Fruit fly (Drosophila melanogaster) whole organism, embryonic: ENCODE data around the gene CG42798.

ENCODE experiments used
- C15 ChIP-seq: fragments of 200-800 bp; sonication (Bioruptor generic); IDR thresholded peaks from 3 replicates; pipeline ENCODE4 v1.3.6; 2022; ENCODE audit warnings: missing biosample characterization, missing genetic modification characterization
- CG10147 ChIP-seq: fragments of 200-800 bp; sonication (Bioruptor generic); optimal IDR thresholded peaks from 2 replicates; lab custom pipeline; 2019; ENCODE audit warnings: missing biosample characterization, mild to moderate bottlenecking, missing genetic modification characterization, moderate library complexity
- CG11247 ChIP-seq: fragments of 200-800 bp; sonication (Bioruptor generic); IDR thresholded peaks from 2 replicates; pipeline ENCODE4 v1.3.6; 2022; ENCODE audit warnings: missing biosample characterization, missing genetic modification characterization
- CG11504 ChIP-seq: fragments of 200-800 bp; sonication (Bioruptor generic); optimal IDR thresholded peaks from 3 replicates; lab custom pipeline; 2019; ENCODE audit warnings: missing biosample characterization, mild to moderate bottlenecking, missing genetic modification characterization, moderate library complexity
- CG12071 ChIP-seq: fragments of 200-800 bp; sonication (Bioruptor generic); optimal IDR thresholded peaks from 3 replicates; lab custom pipeline; 2018; ENCODE audit warnings: missing biosample characterization, mild to moderate bottlenecking, missing genetic modification characterization
- CG13894 ChIP-seq: fragments of 200-800 bp; sonication (Bioruptor generic); optimal IDR thresholded peaks from 3 replicates; lab custom pipeline; 2018; ENCODE audit warnings: missing biosample characterization, mild to moderate bottlenecking, missing genetic modification characterization, moderate library complexity
- CG14014 ChIP-seq: fragments of 200-800 bp; sonication (Bioruptor generic); IDR thresholded peaks from 2 replicates; pipeline ENCODE4 v1.3.6; 2022; ENCODE audit warnings: missing biosample characterization, missing genetic modification characterization
- CG14441 ChIP-seq: fragments of 200-800 bp; sonication (Bioruptor generic); IDR thresholded peaks from 2 replicates; pipeline ENCODE4 v1.3.6; 2022; ENCODE audit warnings: missing biosample characterization, missing genetic modification characterization
- CG16813 ChIP-seq: fragments of 200-800 bp; sonication (Bioruptor generic); IDR thresholded peaks from 3 replicates; pipeline ENCODE4 v1.3.6; 2022; ENCODE audit warnings: missing biosample characterization, missing genetic modification characterization; ENCODE audit not compliant: partially characterized antibody
- CG17186 ChIP-seq: fragments of 200-800 bp; sonication (Bioruptor generic); optimal IDR thresholded peaks from 3 replicates; lab custom pipeline; 2017; ENCODE audit warnings: missing biosample characterization, missing genetic modification reagents, missing genetic modification characterization
- CG2875 ChIP-seq: fragments of 200-800 bp; sonication (Bioruptor generic); optimal IDR thresholded peaks from 2 replicates; lab custom pipeline; 2017; ENCODE audit warnings: missing biosample characterization, mild to moderate bottlenecking, missing genetic modification characterization, missing genetic modification reagents
- CG3726 ChIP-seq: fragments of 200-800 bp; sonication (Bioruptor generic); IDR thresholded peaks from 3 replicates; pipeline ENCODE4, ENCODE4 v1.3.6; 2022; ENCODE audit warnings: missing biosample characterization, missing genetic modification characterization
- CG42726 ChIP-seq: fragments of 200-800 bp; sonication (Bioruptor generic); IDR thresholded peaks from 2 replicates; pipeline ENCODE4 v1.3.6; 2022; ENCODE audit warnings: missing biosample characterization, missing genetic modification characterization; ENCODE audit not compliant: partially characterized antibody
- CG4730 ChIP-seq: fragments of 200-800 bp; sonication (Bioruptor generic); IDR thresholded peaks from 2 replicates; pipeline ENCODE4 v1.3.6; 2022; ENCODE audit warnings: missing biosample characterization, missing genetic modification characterization
- CG6654 ChIP-seq: fragments of 200-800 bp; sonication (Bioruptor generic); optimal IDR thresholded peaks from 2 replicates; lab custom pipeline; 2017; ENCODE audit warnings: missing biosample characterization, mild to moderate bottlenecking, missing genetic modification characterization
- CG6813 ChIP-seq: fragments of 200-800 bp; sonication (Bioruptor generic); optimal IDR thresholded peaks from 2 replicates; lab custom pipeline; 2017; ENCODE audit warnings: missing biosample characterization, missing genetic modification characterization, mild to moderate bottlenecking, moderate library complexity, missing genetic modification reagents
- CG8290 ChIP-seq, 3 experiments: fragments of 200-800 bp; sonication (Bioruptor generic); optimal IDR thresholded peaks; 2 replicates each; lab custom pipeline; 2016 to 2019; ENCODE audit warnings: missing biosample characterization in 3 of 3, missing genetic modification characterization in 3 of 3, mild to moderate bottlenecking in 2 of 3, moderate library complexity in 1 of 3
- CG8359 ChIP-seq: fragments of 200-800 bp; sonication (Bioruptor generic); optimal IDR thresholded peaks from 2 replicates; lab custom pipeline; 2017; ENCODE audit warnings: missing biosample characterization, mild to moderate bottlenecking, missing genetic modification characterization, borderline replicate concordance
- CG9797 ChIP-seq: fragments of 200-800 bp; sonication (Bioruptor generic); optimal IDR thresholded peaks from 3 replicates; lab custom pipeline; 2018; ENCODE audit warnings: missing biosample characterization, mild to moderate bottlenecking, missing genetic modification characterization
- CG9817 ChIP-seq: fragments of 200-800 bp; sonication (Bioruptor generic); optimal IDR thresholded peaks from 2 replicates; lab custom pipeline; 2018; ENCODE audit warnings: missing biosample characterization, mild to moderate bottlenecking, missing genetic modification characterization, moderate library complexity
- Doc2 ChIP-seq: fragments of 200-800 bp; sonication (Bioruptor generic); IDR thresholded peaks from 2 replicates; pipeline ENCODE4 v1.3.6; 2022; ENCODE audit warnings: missing biosample characterization, missing genetic modification characterization
- Gug ChIP-seq: fragments of 200-800 bp; sonication (Bioruptor generic); IDR thresholded peaks from 4 replicates; pipeline ENCODE4 v1.3.6; 2022; ENCODE audit warnings: missing biosample characterization, missing genetic modification characterization
- HHEX ChIP-seq: fragments of 200-800 bp; sonication (Bioruptor generic); optimal IDR thresholded peaks from 3 replicates; lab custom pipeline; 2017; ENCODE audit warnings: missing biosample characterization, mild to moderate bottlenecking, missing genetic modification characterization, missing genetic modification reagents
- HLH3B ChIP-seq: fragments of 200-800 bp; sonication (Bioruptor generic); IDR thresholded peaks from 2 replicates; pipeline ENCODE4 v1.3.6; 2022; ENCODE audit warnings: missing biosample characterization, missing genetic modification characterization
- Hr51 ChIP-seq, 2 experiments: fragments of 200-800 bp; sonication (Bioruptor generic); optimal IDR thresholded peaks; 2 replicates in 1 of 2; 3 replicates in 1 of 2; lab custom pipeline; 2016 to 2018; ENCODE audit warnings: missing biosample characterization in 2 of 2, missing genetic modification characterization in 2 of 2, mild to moderate bottlenecking in 1 of 2, moderate library complexity in 1 of 2
- Mad ChIP-seq: fragments of 200-800 bp; sonication (Bioruptor generic); optimal IDR thresholded peaks from 2 replicates; lab custom pipeline; 2016; ENCODE audit warnings: missing biosample characterization, missing genetic modification characterization
- Meics ChIP-seq: fragments of 200-800 bp; sonication (Bioruptor generic); optimal IDR thresholded peaks from 2 replicates; lab custom pipeline; 2017; ENCODE audit warnings: missing biosample characterization, mild to moderate bottlenecking, missing genetic modification characterization
- Ptx1 ChIP-seq: fragments of 200-800 bp; sonication (Bioruptor generic); IDR thresholded peaks from 2 replicates; pipeline ENCODE4 v1.3.6; 2022; ENCODE audit warnings: missing biosample characterization, missing genetic modification characterization
- Rx ChIP-seq: fragments of 200-800 bp; sonication (Bioruptor generic); IDR thresholded peaks from 2 replicates; pipeline ENCODE4 v1.3.6; 2022; ENCODE audit warnings: missing biosample characterization, missing genetic modification characterization
- TFAM ChIP-seq: fragments of 200-800 bp; sonication (Bioruptor generic); optimal IDR thresholded peaks from 2 replicates; lab custom pipeline; 2017; ENCODE audit warnings: missing biosample characterization, missing genetic modification characterization, inconsistent platforms
- abd-A ChIP-seq: fragments of 200-800 bp; sonication (Bioruptor generic); optimal IDR thresholded peaks from 3 replicates; lab custom pipeline; 2019; ENCODE audit warnings: missing biosample characterization, mild to moderate bottlenecking, missing genetic modification characterization, moderate library complexity
- bigmax ChIP-seq: fragments of 200-800 bp; sonication (Bioruptor generic); optimal IDR thresholded peaks from 2 replicates; lab custom pipeline; 2018; ENCODE audit warnings: missing biosample characterization, mild to moderate bottlenecking, missing genetic modification characterization
- grn ChIP-seq: fragments of 200-800 bp; sonication (Bioruptor generic); optimal IDR thresholded peaks from 3 replicates; lab custom pipeline; 2017; ENCODE audit warnings: missing biosample characterization, missing genetic modification characterization
- lilli ChIP-seq: fragments of 200-800 bp; sonication (Bioruptor generic); optimal IDR thresholded peaks from 3 replicates; lab custom pipeline; 2016; ENCODE audit warnings: missing biosample characterization, missing genetic modification characterization
- mirr ChIP-seq: fragments of 200-800 bp; sonication (Bioruptor generic); optimal IDR thresholded peaks from 3 replicates; lab custom pipeline; 2018; ENCODE audit warnings: missing biosample characterization, mild to moderate bottlenecking, missing genetic modification characterization
- nmo ChIP-seq: fragments of 200-800 bp; sonication (Bioruptor generic); optimal IDR thresholded peaks from 2 replicates; lab custom pipeline; 2018; ENCODE audit warnings: missing biosample characterization, mild to moderate bottlenecking, missing genetic modification characterization, moderate library complexity
- onecut ChIP-seq: fragments of 200-800 bp; sonication (Bioruptor generic); IDR thresholded peaks from 2 replicates; pipeline ENCODE4 v1.3.6; 2022; ENCODE audit warnings: missing biosample characterization, missing genetic modification characterization
- pan ChIP-seq, 4 experiments: fragments of >200 bp in 3 of 4; fragments of 200-800 bp in 1 of 4; sonication (Bioruptor generic) in 1 of 4; optimal IDR thresholded peaks in 3 of 4; IDR thresholded peaks in 1 of 4; 2 replicates each; pipeline versions ENCODE4 v1.3.6 to Lab custom; 2017 to 2022; ENCODE audit warnings: missing biosample characterization in 2 of 4, missing genetic modification characterization in 2 of 4, mixed read lengths in 1 of 4
- sisA ChIP-seq: fragments of 200-800 bp; sonication (Bioruptor generic); IDR thresholded peaks from 2 replicates; pipeline ENCODE4 v1.3.6; 2022; ENCODE audit warnings: missing biosample characterization, missing genetic modification characterization
- vvl ChIP-seq: fragments of 200-800 bp; sonication (Bioruptor generic); IDR thresholded peaks from 2 replicates; pipeline ENCODE4 v1.3.6; 2022; ENCODE audit warnings: missing biosample characterization, missing genetic modification characterization

CG42798 gene

DNA sequence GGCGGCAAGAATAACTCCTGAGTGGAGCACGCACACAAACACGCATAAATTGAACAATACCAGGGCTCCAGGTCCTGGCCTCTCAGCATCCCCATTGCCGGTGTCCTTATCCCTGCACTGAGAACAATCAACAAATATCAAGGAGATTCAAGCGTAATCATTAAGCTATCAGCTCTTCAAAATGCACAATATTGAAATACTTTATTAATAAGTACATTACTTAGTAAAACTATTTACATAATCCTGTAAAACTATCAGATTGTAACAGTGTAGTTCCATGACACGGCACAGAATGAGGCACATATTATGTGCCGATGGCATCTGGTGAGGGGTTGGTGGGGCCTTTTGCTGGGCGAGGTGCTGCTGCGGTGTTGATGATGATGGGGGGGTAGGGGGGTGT, 35.4 kb upstream of the CG42798 start (continued):
- TF ChIP-seq CG4730 (GFP tag; lab: Robert Waterston, UW) (no peak), CG12071 (GFP tag; lab: Kevin White, UChicago) (peak; percentile 14), grn (no peak), HLH3B (GFP tag; lab: Robert Waterston, UW) (peak; percentile 54; the same call in 1 of the 2 replicates), mirr (GFP tag; lab: Kevin White, UChicago) (no peak), CG9797 (GFP tag; lab: Kevin White, UChicago) (no peak), CG8359 (GFP tag; lab: Kevin White, UChicago) (no peak), CG11247 (GFP tag; lab: Robert Waterston, UW) (0 out of 2 replicates have a peak, but pooled peaks have one; percentile 21), CG14014 (peak; percentile 43; the same call in 1 of the 2 replicates), Meics (peak; percentile 36), TFAM (GFP tag; lab: Kevin White, UChicago) (no peak), lilli (GFP tag; lab: Kevin White, UChicago) (peak; percentile 2), CG3726 (GFP tag; lab: Robert Waterston, UW) (no peak), CG6654 (GFP tag; lab: Kevin White, UChicago) (no peak), CG42726 (no peak), bigmax (GFP tag; lab: Kevin White, UChicago) (no peak), Ptx1 (peak; percentile 51), CG10147 (peak; percentile 20), CG6813 (GFP tag; lab: Kevin White, UChicago) (peak; percentile 1), abd-A (tag; lab: Kevin White, UChicago) (peak; percentile 25), CG2875 (GFP tag; lab: Kevin White, UChicago) (no peak), CG9817 (tag; lab: Kevin White, UChicago) (peak; percentile 24), CG16813 (GFP tag; lab: Robert Waterston, UW) (no peak), CG17186 (GFP tag; lab: Kevin White, UChicago) (no peak), CG13894 (tag; lab: Kevin White, UChicago) (peak; percentile 30), Gug (GFP tag; lab: Robert Waterston, UW) (no peak), CG14441 (GFP tag; lab: Robert Waterston, UW) (0 out of 2 replicates have a peak, but pooled peaks have one; percentile 13), vvl (GFP tag; lab: Robert Waterston, UW) (peak; percentile 58; the same call in 1 of the 2 replicates), nmo (peak; percentile 2), Hr51 (GFP tag; optimal IDR thresholded peaks at IDR 0.05; lab: Kevin White, UChicago) (peak in 1 of 2 experiments; percentile 20), Rx (GFP tag; lab: Robert Waterston, UW) (0 out of 2 replicates have a peak, but pooled peaks have one; percentile 14), sisA (GFP tag; lab: Robert Waterston, UW) (0 out of 2 replicates have a peak, but pooled peaks have one; percentile 6), pan (optimal IDR thresholded peaks at IDR 0.05; lab: Kevin White, UChicago) (no peak), pan (GFP tag; optimal IDR thresholded peaks at IDR 0.05 in 1 of 2, IDR thresholded peaks at IDR 0.05 in 1 of 2) (peak in 1 of 2 experiments; percentile 46), CG8290 (GFP tag; optimal IDR thresholded peaks at IDR 0.05; lab: Kevin White, UChicago) (no peak), CG8290 (tag; optimal IDR thresholded peaks at IDR 0.05; lab: Kevin White, UChicago) (peak in 1 of 2 experiments; percentile 64), CG11504 (tag; lab: Kevin White, UChicago) (peak; percentile 49), C15 (GFP tag; lab: Robert Waterston, UW) (no peak), Mad (GFP tag; lab: Kevin White, UChicago) (no peak), Doc2 (GFP tag; lab: Robert Waterston, UW) (no peak), HHEX (GFP tag; lab: Kevin White, UChicago) (peak; percentile 15), onecut (GFP tag; lab: Robert Waterston, UW) (no peak)
